Fruit fly (Drosophila melanogaster) whole organism, embryonic: ENCODE results near the gene krz.

Experiments
- Asciz ChIP-seq: fragments of 200-800 bp; sonication (Bioruptor generic); optimal IDR thresholded peaks from 2 replicates; lab custom pipeline; 2017; ENCODE audit warnings: missing biosample characterization, mild to moderate bottlenecking, missing genetic modification characterization, missing genetic modification reagents
- Atf6 ChIP-seq: fragments of 200-800 bp; sonication (Bioruptor generic); IDR thresholded peaks from 2 replicates; pipeline ENCODE4 v1.3.6; 2022; ENCODE audit warnings: missing biosample characterization, missing genetic modification characterization
- Bdp1 ChIP-seq: fragments of 200-800 bp; sonication (Bioruptor generic); optimal IDR thresholded peaks from 3 replicates; lab custom pipeline; 2016; ENCODE audit warnings: missing biosample characterization, missing genetic modification characterization
- Bgb ChIP-seq: fragments of 200-800 bp; sonication (Bioruptor generic); IDR thresholded peaks from 2 replicates; pipeline ENCODE4 v1.3.6; 2022; ENCODE audit warnings: missing biosample characterization, missing genetic modification characterization; ENCODE audit not compliant: partially characterized antibody
- CG11695 ChIP-seq: fragments of 200-800 bp; sonication (Bioruptor generic); IDR thresholded peaks from 3 replicates; pipeline ENCODE4 v1.3.6; 2022; ENCODE audit warnings: missing biosample characterization, missing genetic modification characterization
- CG13624 ChIP-seq: fragments of 200-800 bp; sonication (Bioruptor generic); optimal IDR thresholded peaks from 2 replicates; lab custom pipeline; 2016; ENCODE audit warnings: missing biosample characterization, missing genetic modification characterization
- CG14965 ChIP-seq: fragments of 200-800 bp; sonication (Bioruptor generic); optimal IDR thresholded peaks from 2 replicates; lab custom pipeline; 2016; ENCODE audit warnings: missing biosample characterization, missing genetic modification characterization, borderline replicate concordance
- CG1529 ChIP-seq: fragments of 200-800 bp; sonication (Bioruptor generic); optimal IDR thresholded peaks from 3 replicates; lab custom pipeline; 2018; ENCODE audit warnings: missing biosample characterization, missing genetic modification characterization
- CG1603 ChIP-seq: fragments of 200-800 bp; sonication (Bioruptor generic); optimal IDR thresholded peaks from 2 replicates; lab custom pipeline; 2019; ENCODE audit warnings: missing biosample characterization, mild to moderate bottlenecking, missing genetic modification characterization, moderate library complexity
- CG17568 ChIP-seq: fragments of 200-800 bp; sonication (Bioruptor generic); optimal IDR thresholded peaks from 2 replicates; lab custom pipeline; 2018; ENCODE audit warnings: missing biosample characterization, mild to moderate bottlenecking, missing genetic modification characterization, moderate library complexity
- CG2116 ChIP-seq: fragments of 200-800 bp; sonication (Bioruptor generic); optimal IDR thresholded peaks from 3 replicates; lab custom pipeline; 2018; ENCODE audit warnings: missing biosample characterization, mild to moderate bottlenecking, missing genetic modification characterization
- CG2202 ChIP-seq: fragments of 200-800 bp; sonication (Bioruptor generic); optimal IDR thresholded peaks from 2 replicates; lab custom pipeline; 2018; ENCODE audit warnings: missing biosample characterization, mild to moderate bottlenecking, missing genetic modification characterization
- CG2875 ChIP-seq: fragments of 200-800 bp; sonication (Bioruptor generic); optimal IDR thresholded peaks from 2 replicates; lab custom pipeline; 2017; ENCODE audit warnings: missing biosample characterization, mild to moderate bottlenecking, missing genetic modification characterization, missing genetic modification reagents
- CG4328 ChIP-seq: fragments of 200-800 bp; sonication (Bioruptor generic); optimal IDR thresholded peaks from 3 replicates; lab custom pipeline; 2017; ENCODE audit warnings: missing biosample characterization, missing genetic modification reagents, missing genetic modification characterization
- CG4424 ChIP-seq: fragments of 200-800 bp; sonication (Bioruptor generic); optimal IDR thresholded peaks from 3 replicates; lab custom pipeline; 2016; ENCODE audit warnings: missing biosample characterization, missing genetic modification characterization
- CG6683 ChIP-seq: fragments of 200-800 bp; sonication (Bioruptor generic); optimal IDR thresholded peaks from 2 replicates; lab custom pipeline; 2017; ENCODE audit warnings: missing biosample characterization, mild to moderate bottlenecking, missing genetic modification characterization, missing genetic modification reagents
- CG8089 ChIP-seq: fragments of 200-800 bp; sonication (Bioruptor generic); optimal IDR thresholded peaks from 3 replicates; lab custom pipeline; 2016; ENCODE audit warnings: missing biosample characterization, missing genetic modification characterization
- CG8359 ChIP-seq: fragments of 200-800 bp; sonication (Bioruptor generic); optimal IDR thresholded peaks from 2 replicates; lab custom pipeline; 2017; ENCODE audit warnings: missing biosample characterization, mild to moderate bottlenecking, missing genetic modification characterization, borderline replicate concordance
- CG8765 ChIP-seq: fragments of 200-800 bp; sonication (Bioruptor generic); IDR thresholded peaks from 2 replicates; pipeline ENCODE4 v1.3.6; 2022; ENCODE audit warnings: missing biosample characterization, missing genetic modification characterization
- CrebB ChIP-seq: fragments of 200-800 bp; sonication (Bioruptor generic); optimal IDR thresholded peaks from 3 replicates; lab custom pipeline; 2018; ENCODE audit warnings: missing biosample characterization, mild to moderate bottlenecking, missing genetic modification characterization
- Dref ChIP-seq: fragments of 200-800 bp; sonication (Bioruptor generic); IDR thresholded peaks from 2 replicates; pipeline ENCODE4 v1.3.6; 2022; ENCODE audit warnings: missing biosample characterization, missing genetic modification characterization
- Fer3 ChIP-seq: fragments of 200-800 bp; sonication (Bioruptor generic); optimal IDR thresholded peaks from 2 replicates; lab custom pipeline; 2018; ENCODE audit warnings: missing biosample characterization, mild to moderate bottlenecking, missing genetic modification characterization, moderate library complexity
- H15 ChIP-seq: fragments of 200-800 bp; sonication (Bioruptor generic); IDR thresholded peaks from 3 replicates; pipeline ENCODE4 v1.3.6; 2022; ENCODE audit warnings: missing biosample characterization, missing genetic modification characterization
- HHEX ChIP-seq: fragments of 200-800 bp; sonication (Bioruptor generic); optimal IDR thresholded peaks from 3 replicates; lab custom pipeline; 2017; ENCODE audit warnings: missing biosample characterization, mild to moderate bottlenecking, missing genetic modification characterization, missing genetic modification reagents
- MTF-1 ChIP-seq: fragments of 200-800 bp; sonication (Bioruptor generic); optimal IDR thresholded peaks from 2 replicates; lab custom pipeline; 2018; ENCODE audit warnings: missing biosample characterization, mild to moderate bottlenecking, missing genetic modification characterization, borderline replicate concordance
- Mrtf ChIP-seq: fragments of 200-800 bp; sonication (Bioruptor generic); IDR thresholded peaks from 3 replicates; pipeline ENCODE4 v1.3.6; 2022; ENCODE audit warnings: missing biosample characterization, missing genetic modification characterization
- Myb ChIP-seq: fragments of 200-800 bp; sonication (Bioruptor generic); optimal IDR thresholded peaks from 2 replicates; lab custom pipeline; 2016; ENCODE audit warnings: missing biosample characterization, missing genetic modification characterization
- Scr ChIP-seq: fragments of 200-800 bp; sonication (Bioruptor generic); IDR thresholded peaks from 2 replicates; pipeline ENCODE4 v1.3.6; 2022; ENCODE audit warnings: missing biosample characterization, missing genetic modification characterization; ENCODE audit not compliant: partially characterized antibody
- Tbp ChIP-seq: fragments of >200 bp; optimal IDR thresholded peaks from 2 replicates; lab custom pipeline; 2018; ENCODE audit warnings: missing biosample characterization, missing genetic modification characterization
- Trl ChIP-seq, 3 experiments: fragments of >200 bp in 2 of 3; fragments of 200-800 bp in 1 of 3; sonication (Bioruptor generic) in 1 of 3; optimal IDR thresholded peaks; 2 replicates in 1 of 3; 3 replicates in 2 of 3; lab custom pipeline; 2016 to 2017; ENCODE audit warnings: missing biosample characterization in 1 of 3, missing genetic modification characterization in 1 of 3
- Xrp1 ChIP-seq: fragments of 200-800 bp; sonication (Bioruptor generic); IDR thresholded peaks from 2 replicates; pipeline ENCODE4 v1.3.6; 2022; ENCODE audit warnings: missing biosample characterization, missing genetic modification characterization
- abd-A ChIP-seq: fragments of 200-800 bp; sonication (Bioruptor generic); optimal IDR thresholded peaks from 3 replicates; lab custom pipeline; 2019; ENCODE audit warnings: missing biosample characterization, mild to moderate bottlenecking, missing genetic modification characterization, moderate library complexity
- ac ChIP-seq: fragments of 200-800 bp; sonication (Bioruptor generic); optimal IDR thresholded peaks from 3 replicates; lab custom pipeline; 2017; ENCODE audit warnings: missing biosample characterization, mild to moderate bottlenecking, missing genetic modification characterization
- amos ChIP-seq: fragments of 200-800 bp; sonication (Bioruptor generic); IDR thresholded peaks from 2 replicates; pipeline ENCODE4 v1.3.6; 2022; ENCODE audit warnings: missing biosample characterization, missing genetic modification characterization; ENCODE audit not compliant: partially characterized antibody
- cg ChIP-seq: fragments of 200-800 bp; sonication (Bioruptor generic); optimal IDR thresholded peaks from 3 replicates; lab custom pipeline; 2019; ENCODE audit warnings: missing biosample characterization, mild to moderate bottlenecking, missing genetic modification characterization, moderate library complexity
- chm ChIP-seq: fragments of 200-800 bp; sonication (Bioruptor generic); IDR thresholded peaks from 2 replicates; pipeline ENCODE4 v1.3.6; 2022; ENCODE audit warnings: missing biosample characterization, missing genetic modification characterization
- dm ChIP-seq: fragments of 200-800 bp; sonication (Bioruptor generic); optimal IDR thresholded peaks from 3 replicates; lab custom pipeline; 2016; ENCODE audit warnings: missing biosample characterization, missing genetic modification characterization
- dmrt99B ChIP-seq: fragments of 200-800 bp; sonication (Bioruptor generic); optimal IDR thresholded peaks from 2 replicates; lab custom pipeline; 2018; ENCODE audit warnings: missing biosample characterization, mild to moderate bottlenecking, missing genetic modification characterization, moderate library complexity
- fd102C ChIP-seq: fragments of 200-800 bp; sonication (Bioruptor generic); optimal IDR thresholded peaks from 2 replicates; lab custom pipeline; 2018; ENCODE audit warnings: missing biosample characterization, mild to moderate bottlenecking, missing genetic modification characterization, moderate library complexity
- fd96Cb ChIP-seq: fragments of 200-800 bp; sonication (Bioruptor generic); optimal IDR thresholded peaks from 2 replicates; lab custom pipeline; 2018; ENCODE audit warnings: missing biosample characterization, mild to moderate bottlenecking, missing genetic modification characterization, moderate library complexity
- gce ChIP-seq: fragments of 200-800 bp; sonication (Bioruptor generic); IDR thresholded peaks from 3 replicates; pipeline ENCODE4 v1.3.6; 2022; ENCODE audit warnings: missing biosample characterization, missing genetic modification characterization
- gem ChIP-seq: fragments of 200-800 bp; sonication (Bioruptor generic); optimal IDR thresholded peaks from 2 replicates; lab custom pipeline; 2019; ENCODE audit warnings: missing biosample characterization, mild to moderate bottlenecking, missing genetic modification characterization, moderate library complexity
- hb ChIP-seq: fragments of 200-800 bp; sonication (Bioruptor generic); IDR thresholded peaks from 3 replicates; pipeline ENCODE4 v1.3.6; 2022; ENCODE audit warnings: missing biosample characterization, missing genetic modification characterization; ENCODE audit not compliant: partially characterized antibody
- jumu ChIP-seq: fragments of 200-800 bp; sonication (Bioruptor generic); optimal IDR thresholded peaks from 3 replicates; lab custom pipeline; 2016; ENCODE audit warnings: missing biosample characterization, missing genetic modification characterization
- nerfin-1 ChIP-seq: fragments of 200-800 bp; sonication (Bioruptor generic); optimal IDR thresholded peaks from 3 replicates; lab custom pipeline; 2019; ENCODE audit warnings: missing biosample characterization, mild to moderate bottlenecking, missing genetic modification characterization, moderate library complexity
- pzg ChIP-seq: fragments of 200-800 bp; sonication (Bioruptor generic); optimal IDR thresholded peaks from 3 replicates; lab custom pipeline; 2018; ENCODE audit warnings: missing biosample characterization, mild to moderate bottlenecking, missing genetic modification characterization, moderate library complexity
- seq ChIP-seq: fragments of 200-800 bp; sonication (Bioruptor generic); IDR thresholded peaks from 2 replicates; pipeline ENCODE4 v1.3.6; 2022; ENCODE audit warnings: missing biosample characterization, missing genetic modification characterization
- sima ChIP-seq: fragments of 200-800 bp; sonication (Bioruptor generic); optimal IDR thresholded peaks from 2 replicates; lab custom pipeline; 2016; ENCODE audit warnings: missing biosample characterization, missing genetic modification characterization
- stc ChIP-seq: fragments of 200-800 bp; sonication (Bioruptor generic); IDR thresholded peaks from 2 replicates; pipeline ENCODE4 v1.3.6; 2022; ENCODE audit warnings: missing biosample characterization, missing genetic modification characterization
- tin ChIP-seq: fragments of 200-800 bp; sonication (Bioruptor generic); optimal IDR thresholded peaks from 3 replicates; lab custom pipeline; 2016; ENCODE audit warnings: missing biosample characterization, missing genetic modification characterization
- trem ChIP-seq: fragments of 200-800 bp; optimal IDR thresholded peaks from 3 replicates; lab custom pipeline; 2019; ENCODE audit warnings: missing biosample characterization, mild to moderate bottlenecking, missing genetic modification characterization, moderate library complexity

Gene krz

dm6 chr3R:32052504-32052815 lies 667 bp upstream of the krz start (continued):
- peak; percentile 39; the same call in 1 of the 2 replicates for TF ChIP-seq Xrp1 (GFP tag; lab: Robert Waterston, UW)
- TF ChIP-seq CG11695: 0 out of 3 replicates have a peak, but pooled peaks have one; percentile 18
- TF ChIP-seq Mrtf: no peak
- TF ChIP-seq stc (GFP tag; lab: Robert Waterston, UW): no peak
- TF ChIP-seq CG8765 (GFP tag; lab: Robert Waterston, UW): no peak
- TF ChIP-seq CG4328 (GFP tag; lab: Kevin White, UChicago): no peak
- TF ChIP-seq cg (GFP tag; lab: Kevin White, UChicago): no peak
- no peak for TF ChIP-seq HHEX (GFP tag; lab: Kevin White, UChicago)
- no peak for TF ChIP-seq fd96Cb
- no peak for TF ChIP-seq CG4424 (GFP tag; lab: Kevin White, UChicago)
- no peak for TF ChIP-seq Myb (GFP tag; lab: Kevin White, UChicago)
- TF ChIP-seq abd-A (tag; lab: Kevin White, UChicago): no peak
- 0 out of 2 replicates have a peak, but pooled peaks have one; percentile 22 for TF ChIP-seq Atf6 (GFP tag; lab: Robert Waterston, UW)
- TF ChIP-seq ac (GFP tag; lab: Kevin White, UChicago): no peak
- TF ChIP-seq CG13624: no peak
- TF ChIP-seq Bdp1 (GFP tag; lab: Kevin White, UChicago): no peak
- peak; percentile 15 for TF ChIP-seq CG1603 (tag; lab: Kevin White, UChicago)
- TF ChIP-seq CrebB (tag; lab: Kevin White, UChicago): no peak
- TF ChIP-seq dmrt99B: no peak
- no peak for TF ChIP-seq nerfin-1 (tag; lab: Kevin White, UChicago)
- TF ChIP-seq Fer3 (tag; lab: Kevin White, UChicago): no peak
- TF ChIP-seq chm (GFP tag; lab: Robert Waterston, UW): no peak
- no peak for TF ChIP-seq hb (GFP tag; lab: Robert Waterston, UW)
- TF ChIP-seq CG14965 (GFP tag; lab: Kevin White, UChicago): no peak
- no peak for TF ChIP-seq CG2116 (GFP tag; lab: Kevin White, UChicago)
- TF ChIP-seq seq (GFP tag; lab: Robert Waterston, UW): no peak
- peak; percentile 37 for TF ChIP-seq pzg (GFP tag; lab: Kevin White, UChicago)
- no peak for TF ChIP-seq CG2202 (tag; lab: Kevin White, UChicago)
- TF ChIP-seq dm (GFP tag; lab: Kevin White, UChicago): peak; percentile 94
- no peak for TF ChIP-seq Dref (GFP tag; lab: Robert Waterston, UW)
- no peak for TF ChIP-seq trem (tag; lab: Kevin White, UChicago)
- no peak for TF ChIP-seq H15
- no peak for TF ChIP-seq Asciz (GFP tag; lab: Kevin White, UChicago)
- no peak for TF ChIP-seq CG8359
- no peak for TF ChIP-seq gem (tag; lab: Kevin White, UChicago)
- no peak for TF ChIP-seq CG17568 (GFP tag; lab: Kevin White, UChicago)
- TF ChIP-seq Tbp (GFP tag; lab: Kevin White, UChicago): no peak
- TF ChIP-seq CG8089 (GFP tag; lab: Kevin White, UChicago): no peak
- no peak for TF ChIP-seq CG2875
- no peak for TF ChIP-seq fd102C (GFP tag; lab: Kevin White, UChicago)
- no peak for TF ChIP-seq CG1529 (GFP tag; lab: Kevin White, UChicago)
- TF ChIP-seq gce: no peak
- no peak for TF ChIP-seq Scr (GFP tag; lab: Robert Waterston, UW)
- no peak for TF ChIP-seq sima (GFP tag; lab: Kevin White, UChicago)
- no peak for TF ChIP-seq jumu
- TF ChIP-seq MTF-1: no peak
- no peak for TF ChIP-seq Trl (optimal IDR thresholded peaks at IDR 0.05; lab: Kevin White, UChicago)
- TF ChIP-seq Trl (GFP tag; optimal IDR thresholded peaks at IDR 0.05; lab: Kevin White, UChicago): no peak
- no peak for TF ChIP-seq amos
- peak; percentile 42; the same call in 1 of the 2 replicates for TF ChIP-seq Bgb
- TF ChIP-seq CG6683: no peak
- TF ChIP-seq tin (GFP tag; lab: Kevin White, UChicago): no peak
